Worm (Caenorhabditis elegans): ENCODE data around the gene snr-6.
A peak's percentile ranks its signal among the peaks of the same experiment; 100 is the strongest.

snr-6 gene

DNA sequence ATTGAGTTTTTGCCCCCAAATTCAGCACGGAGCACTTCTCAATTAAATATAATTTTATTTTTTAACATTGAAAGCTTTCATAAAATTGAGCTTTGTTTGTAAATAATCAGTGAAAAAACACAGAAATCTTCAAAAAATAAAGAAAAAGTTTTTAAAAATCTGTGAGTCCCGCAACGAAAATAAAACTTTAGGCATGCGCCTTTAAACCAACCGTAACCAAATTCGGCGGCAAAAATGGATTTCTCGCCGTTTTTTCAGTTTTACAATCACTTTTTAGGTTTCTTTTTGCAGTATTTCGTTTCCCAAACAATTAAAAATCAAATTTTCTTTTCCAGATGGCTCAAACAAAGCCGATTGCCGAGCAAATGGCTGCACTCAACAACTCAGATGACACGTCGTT lies 2.9 kb downstream of the snr-6 start, which contains the start of gene pie-1:
Gene pie-1 (plus strand): TSS at position 336 of the 400 bp plus-strand sequence.
- TF ChIP-seq Y55F3AM.14 (GFP tag; optimal IDR thresholded peaks at IDR 0.05): no peak
- no peak for TF ChIP-seq lsy-2 (tag; optimal IDR thresholded peaks at IDR 0.05)
- TF ChIP-seq gmeb-1 (tag; optimal IDR thresholded peaks at IDR 0.05): no peak
- no peak for TF ChIP-seq lin-11 (tag; optimal IDR thresholded peaks at IDR 0.05)
- TF ChIP-seq elt-3 (tag; optimal IDR thresholded peaks at IDR 0.05): no peak
- TF ChIP-seq C34F6.9 (tag; optimal IDR thresholded peaks at IDR 0.05): no peak
- TF ChIP-seq nhr-10 (tag; optimal IDR thresholded peaks at IDR 0.05): no peak
- TF ChIP-seq crh-2 (tag; optimal IDR thresholded peaks at IDR 0.05): no peak
- no peak for TF ChIP-seq nhr-12 (tag; optimal IDR thresholded peaks at IDR 0.05)
- no peak for TF ChIP-seq egl-27 (tag; optimal IDR thresholded peaks at IDR 0.05)

- TF ChIP-seq peb-1 (tag; optimal IDR thresholded peaks at IDR 0.05) (no peak), ztf-1 (GFP tag; conservative IDR thresholded peaks at IDR 0.05) (no peak), nhr-11 (tag; optimal IDR thresholded peaks at IDR 0.05) (no peak), nhr-12 (tag; optimal IDR thresholded peaks at IDR 0.05) (peak; percentile 81), dmd-4 (tag; optimal IDR thresholded peaks at IDR 0.05) (no peak), mab-5 (tag; optimal IDR thresholded peaks at IDR 0.05) (peak; percentile 17), blmp-1 (tag; optimal IDR thresholded peaks at IDR 0.05; ENCODE audit: insufficient read depth) (no peak), ceh-16 (tag; optimal IDR thresholded peaks at IDR 0.05) (no peak), ceh-82 (tag; optimal IDR thresholded peaks at IDR 0.05) (no peak), ZK546.5 (tag; optimal IDR thresholded peaks at IDR 0.05) (no peak), crh-2 (tag; optimal IDR thresholded peaks at IDR 0.05) (no peak), alr-1 (tag; optimal IDR thresholded peaks at IDR 0.05) (no peak), skn-1 (tag; optimal IDR thresholded peaks at IDR 0.05) (no peak), nhr-25 (tag; optimal IDR thresholded peaks at IDR 0.05) (peak; percentile 52), elt-1 (tag; optimal IDR thresholded peaks at IDR 0.05) (no peak), Y55F3AM.14 (GFP tag; optimal IDR thresholded peaks at IDR 0.05) (no peak), nhr-23 (tag; optimal IDR thresholded peaks at IDR 0.05) (no peak), R02D3.7 (tag; optimal IDR thresholded peaks at IDR 0.05) (no peak), sma-9 (GFP tag; optimal IDR thresholded peaks at IDR 0.05) (no peak), sma-9 (tag; optimal IDR thresholded peaks at IDR 0.05) (no peak), aly-2 (tag; optimal IDR thresholded peaks at IDR 0.05) (no peak)
These were observed 3.5 kb downstream of the snr-6 start for ce11 chrIII:12425846-12426405.

DNA sequence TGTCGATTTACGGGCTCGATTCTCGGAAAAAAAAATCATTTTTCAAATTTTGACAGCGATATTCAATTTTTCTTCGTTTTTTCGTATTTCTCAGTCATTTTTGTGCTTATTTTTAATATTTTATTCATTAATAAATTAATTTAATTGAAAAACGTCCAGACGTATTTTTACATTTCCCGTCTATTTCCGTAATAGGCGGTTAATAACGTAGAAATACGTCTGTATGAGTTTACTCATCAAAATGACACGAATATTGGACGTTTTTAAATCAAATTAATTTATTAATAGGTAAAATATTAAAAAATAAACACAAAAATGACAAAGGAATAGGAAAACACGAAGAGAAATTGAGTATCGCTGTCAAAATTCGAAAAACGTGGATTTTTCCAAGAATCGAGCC lies 4.8 kb downstream of the snr-6 start:
- TF ChIP-seq nhr-25 (tag; optimal IDR thresholded peaks at IDR 0.05) (peak; percentile 94), R02D3.7 (tag; optimal IDR thresholded peaks at IDR 0.05) (no peak)

DNA sequence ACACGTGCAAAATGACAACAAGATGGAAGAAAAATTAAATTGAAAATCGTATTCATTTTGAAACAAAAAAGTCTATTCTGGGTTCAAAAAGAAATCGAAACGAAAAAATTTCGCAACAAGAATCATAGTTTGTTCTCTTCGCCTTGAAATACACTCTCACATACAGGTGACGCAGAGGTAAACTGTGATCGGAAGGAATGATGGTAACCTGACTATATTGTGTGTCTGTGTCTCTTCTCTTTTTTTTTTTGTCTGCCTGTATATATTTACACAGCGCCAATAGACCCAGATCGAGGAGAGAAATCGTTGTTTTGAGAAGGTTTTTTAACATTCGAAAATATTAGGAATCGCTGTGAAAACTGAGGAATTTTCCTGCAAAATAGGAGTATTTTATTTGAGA lies 5.4 kb downstream of the snr-6 start:
- TF ChIP-seq nhr-129 (tag; optimal IDR thresholded peaks at IDR 0.05) (peak; percentile 76), fos-1 (tag; optimal IDR thresholded peaks at IDR 0.05) (peak; percentile 97), gmeb-1 (tag; optimal IDR thresholded peaks at IDR 0.05) (peak; percentile 31), ama-1 (optimal IDR thresholded peaks at IDR 0.05) (no peak), C34F6.9 (tag; optimal IDR thresholded peaks at IDR 0.05) (peak; percentile 12), F13H6.1 (tag; optimal IDR thresholded peaks at IDR 0.05) (peak; percentile 45), mab-5 (tag; optimal IDR thresholded peaks at IDR 0.05) (no peak)

DNA sequence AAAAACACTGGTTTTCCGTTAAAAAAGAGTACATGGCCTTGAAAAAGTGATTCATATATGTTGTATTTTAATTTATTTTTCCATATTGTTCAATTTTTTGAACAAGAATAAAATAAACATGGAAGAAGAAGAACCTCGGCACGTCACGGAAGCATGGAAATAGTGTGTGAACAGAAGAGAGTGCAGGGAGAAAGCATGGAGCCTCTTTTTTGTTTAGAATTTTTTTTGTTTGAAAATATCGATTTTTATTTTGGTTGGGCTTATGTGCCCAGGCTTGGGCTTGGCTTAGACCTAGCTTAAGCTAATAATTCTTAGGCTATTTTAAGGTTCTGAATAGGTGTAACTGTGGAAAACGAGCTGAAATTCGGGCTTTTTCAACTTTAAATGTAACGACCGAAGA lies 7.7 kb downstream of the snr-6 start, which contains the start of gene tat-1:
Gene tat-1 (minus strand): TSS at position 11 of the 400 bp plus-strand sequence.
- TF ChIP-seq unc-55 (GFP tag; optimal IDR thresholded peaks at IDR 0.05): peak; percentile 42
- TF ChIP-seq C34F6.9 (tag; optimal IDR thresholded peaks at IDR 0.05): peak; percentile 2
- TF ChIP-seq ztf-11 (tag; optimal IDR thresholded peaks at IDR 0.05): no peak

- TF ChIP-seq sem-4 (tag; optimal IDR thresholded peaks at IDR 0.05): no peak
- no peak for TF ChIP-seq nhr-11 (tag; optimal IDR thresholded peaks at IDR 0.05)
- TF ChIP-seq C34F6.9 (tag; optimal IDR thresholded peaks at IDR 0.05): no peak
- TF ChIP-seq unc-39 (tag; optimal IDR thresholded peaks at IDR 0.05): no peak
- TF ChIP-seq egl-27 (tag; optimal IDR thresholded peaks at IDR 0.05): no peak
- TF ChIP-seq lin-39 (tag; optimal IDR thresholded peaks at IDR 0.05): no peak
- TF ChIP-seq nhr-6 (tag; optimal IDR thresholded peaks at IDR 0.05): no peak
- no peak for TF ChIP-seq fos-1 (tag; optimal IDR thresholded peaks at IDR 0.05)
- no peak for TF ChIP-seq nhr-129 (tag; optimal IDR thresholded peaks at IDR 0.05)
- TF ChIP-seq lsy-2 (tag; optimal IDR thresholded peaks at IDR 0.05): no peak
- TF ChIP-seq mbf-1 (tag; optimal IDR thresholded peaks at IDR 0.05): no peak
- TF ChIP-seq dmd-4 (tag; optimal IDR thresholded peaks at IDR 0.05): no peak
- TF ChIP-seq zag-1 (tag; optimal IDR thresholded peaks at IDR 0.05): no peak
- no peak for TF ChIP-seq crh-2 (tag; optimal IDR thresholded peaks at IDR 0.05)
- TF ChIP-seq gmeb-1 (tag; optimal IDR thresholded peaks at IDR 0.05): no peak
- no peak for TF ChIP-seq unc-62 (GFP tag; optimal IDR thresholded peaks at IDR 0.05)
- TF ChIP-seq elt-1 (tag; optimal IDR thresholded peaks at IDR 0.05): no peak
- no peak for TF ChIP-seq ztf-1 (GFP tag; conservative IDR thresholded peaks at IDR 0.05)
These were observed 9.2 kb downstream of the snr-6 start for ce11 chrIII:12420256-12420655.

All from whole organism, L2 larva.